Worm (Caenorhabditis elegans) whole organism, mixed stage, embryonic: Measurements from ENCODE around the gene F36F12.7.

ENCODE experiments used
- M03D4.4 ChIP-seq: sonication (generic microtip); optimal IDR thresholded peaks from 2 replicates; lab custom pipeline; 2017; ENCODE audit warnings: mild to moderate bottlenecking, missing genetic modification characterization, missing compliant biosample characterization
- bed-3 ChIP-seq: fragments of 200-800 bp; sonication (Bioruptor generic); optimal IDR thresholded peaks from 3 replicates; lab custom pipeline; 2018; ENCODE audit warnings: mild to moderate bottlenecking, missing genetic modification characterization, moderate library complexity, missing compliant biosample characterization
- ceh-39 ChIP-seq: fragments of 150-350 bp; optimal IDR thresholded peaks from 2 replicates; lab custom pipeline; 2014; ENCODE audit warnings: missing biosample characterization, missing genetic modification characterization
- ceh-43 ChIP-seq: fragments of 200-800 bp; sonication (Bioruptor generic); optimal IDR thresholded peaks from 2 replicates; lab custom pipeline; 2018; ENCODE audit warnings: mild to moderate bottlenecking, missing genetic modification characterization, moderate library complexity, missing compliant biosample characterization
- ceh-83 ChIP-seq: fragments of 200-800 bp; sonication (Bioruptor generic); optimal IDR thresholded peaks from 2 replicates; lab custom pipeline; 2018; ENCODE audit warnings: mild to moderate bottlenecking, missing genetic modification characterization, missing compliant biosample characterization
- ces-1 ChIP-seq: fragments of 150-350 bp; optimal IDR thresholded peaks from 2 replicates; lab custom pipeline; 2014; ENCODE audit warnings: missing biosample characterization, missing genetic modification reagents, missing genetic modification characterization
- drap-1 ChIP-seq: fragments of 200-800 bp; sonication (Bioruptor generic); optimal IDR thresholded peaks from 3 replicates; lab custom pipeline; 2018; ENCODE audit warnings: mild to moderate bottlenecking, missing genetic modification characterization, missing compliant biosample characterization
- elt-1 ChIP-seq: sonication (generic microtip); optimal IDR thresholded peaks from 2 replicates; lab custom pipeline; 2017; ENCODE audit warnings: missing genetic modification characterization, mild to moderate bottlenecking, missing compliant biosample characterization, antibody characterized with exemption, moderate library complexity, borderline replicate concordance; ENCODE audit not compliant: insufficient read depth
- elt-3 ChIP-seq: fragments of 150-350 bp; optimal IDR thresholded peaks from 2 replicates; lab custom pipeline; 2014; ENCODE audit warnings: missing biosample characterization, missing genetic modification characterization
- flh-1 ChIP-seq: fragments of 200-800 bp; sonication (Bioruptor generic); optimal IDR thresholded peaks from 2 replicates; lab custom pipeline; 2018; ENCODE audit warnings: mild to moderate bottlenecking, missing genetic modification characterization, moderate library complexity, missing compliant biosample characterization
- ham-2 ChIP-seq: fragments of 200-800 bp; sonication (Bioruptor generic); optimal IDR thresholded peaks from 2 replicates; lab custom pipeline; 2018; ENCODE audit warnings: mild to moderate bottlenecking, missing genetic modification characterization, missing compliant biosample characterization
- lin-13 ChIP-seq: fragments of 150-350 bp; optimal IDR thresholded peaks from 2 replicates; lab custom pipeline; 2014; ENCODE audit warnings: missing biosample characterization, missing genetic modification characterization
- lin-32 ChIP-seq: fragments of 200-800 bp; sonication (Bioruptor generic); optimal IDR thresholded peaks from 2 replicates; lab custom pipeline; 2018; ENCODE audit warnings: mild to moderate bottlenecking, missing genetic modification characterization, missing compliant biosample characterization
- lsy-2 ChIP-seq: fragments of 150-350 bp; optimal IDR thresholded peaks from 2 replicates; lab custom pipeline; 2014; ENCODE audit warnings: missing biosample characterization, missing genetic modification characterization
- mab-5 ChIP-seq: fragments of 150-350 bp; optimal IDR thresholded peaks from 2 replicates; lab custom pipeline; 2014; ENCODE audit warnings: missing biosample characterization, missing genetic modification characterization
- mep-1 ChIP-seq: fragments of 150-350 bp; optimal IDR thresholded peaks from 2 replicates; lab custom pipeline; 2017; ENCODE audit warnings: missing biosample characterization, missing genetic modification reagents, missing genetic modification characterization, inconsistent platforms
- mls-2 ChIP-seq: sonication (generic microtip); optimal IDR thresholded peaks from 2 replicates; lab custom pipeline; 2016; ENCODE audit warnings: mild to moderate bottlenecking, missing genetic modification characterization, moderate library complexity, missing compliant biosample characterization
- nhr-2 ChIP-seq: fragments of 150-350 bp; optimal IDR thresholded peaks from 2 replicates; lab custom pipeline; 2014; ENCODE audit warnings: missing biosample characterization, missing genetic modification characterization
- nhr-237 ChIP-seq: fragments of 150-350 bp; optimal IDR thresholded peaks from 2 replicates; lab custom pipeline; 2014; ENCODE audit warnings: missing biosample characterization, missing genetic modification characterization
- nhr-28 ChIP-seq: fragments of 150-350 bp; optimal IDR thresholded peaks from 2 replicates; lab custom pipeline; 2014; ENCODE audit warnings: missing biosample characterization, missing genetic modification characterization
- nhr-76 ChIP-seq: sonication (generic microtip); optimal IDR thresholded peaks from 2 replicates; lab custom pipeline; 2017; ENCODE audit warnings: missing biosample characterization, missing genetic modification characterization
- pha-4 ChIP-seq: fragments of 150-350 bp; optimal IDR thresholded peaks from 2 replicates; lab custom pipeline; 2018; ENCODE audit warnings: missing biosample characterization, missing genetic modification reagents, missing genetic modification characterization
- snpc-4 ChIP-seq: fragments of 150-350 bp; optimal IDR thresholded peaks from 2 replicates; lab custom pipeline; 2014; ENCODE audit warnings: missing biosample characterization, missing genetic modification characterization
- sptf-1 ChIP-seq: sonication (generic microtip); optimal IDR thresholded peaks from 2 replicates; lab custom pipeline; 2017; ENCODE audit warnings: mild to moderate bottlenecking, missing genetic modification characterization, moderate library complexity, missing compliant biosample characterization
- tbx-8 ChIP-seq: fragments of 200-800 bp; sonication (Bioruptor generic); optimal IDR thresholded peaks from 2 replicates; lab custom pipeline; 2018; ENCODE audit warnings: mild to moderate bottlenecking, missing genetic modification characterization, moderate library complexity, missing compliant biosample characterization
- unc-120 ChIP-seq: sonication (generic microtip); optimal IDR thresholded peaks from 2 replicates; lab custom pipeline; 2017; ENCODE audit warnings: missing genetic modification characterization, missing compliant biosample characterization; ENCODE audit not compliant: poor library complexity, severe bottlenecking
- unc-39 ChIP-seq: fragments of 150-350 bp; optimal IDR thresholded peaks from 2 replicates; lab custom pipeline; 2014; ENCODE audit warnings: missing biosample characterization, missing genetic modification characterization
- unc-62 ChIP-seq: fragments of 150-350 bp; optimal IDR thresholded peaks from 2 replicates; lab custom pipeline; 2014; ENCODE audit warnings: missing biosample characterization, missing genetic modification reagents, missing genetic modification characterization
- zip-8 ChIP-seq: fragments of 150-350 bp; optimal IDR thresholded peaks from 2 replicates; lab custom pipeline; 2014; ENCODE audit warnings: missing biosample characterization, missing genetic modification characterization
- ztf-11 ChIP-seq: fragments of 150-350 bp; optimal IDR thresholded peaks from 2 replicates; lab custom pipeline; 2014; ENCODE audit warnings: missing biosample characterization, missing genetic modification characterization

Gene F36F12.7

DNA sequence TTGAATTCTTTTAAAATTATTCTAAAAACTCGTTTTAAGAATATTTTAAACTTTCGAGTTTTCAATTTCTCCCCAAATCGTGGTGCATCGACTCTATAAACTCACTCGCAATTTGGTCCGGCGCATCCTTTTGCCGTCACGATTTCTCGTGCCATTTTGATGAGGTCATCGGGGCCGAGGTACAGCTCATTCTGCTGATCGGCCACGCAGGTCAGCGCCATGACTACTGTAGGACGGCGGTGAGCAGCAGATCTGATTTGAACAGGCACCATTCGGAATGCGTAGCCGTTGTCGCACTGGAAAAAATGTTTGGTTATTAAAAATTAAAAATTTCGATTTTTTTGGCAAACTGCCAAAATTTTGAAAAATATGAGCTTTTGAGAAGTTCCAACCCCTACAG is 33.5 kb downstream of the F36F12.7 start:
- TF ChIP-seq snpc-4 (tag; lab: Kevin White, UChicago) (no peak), flh-1 (GFP tag; lab: Kevin White, UChicago) (no peak)

DNA sequence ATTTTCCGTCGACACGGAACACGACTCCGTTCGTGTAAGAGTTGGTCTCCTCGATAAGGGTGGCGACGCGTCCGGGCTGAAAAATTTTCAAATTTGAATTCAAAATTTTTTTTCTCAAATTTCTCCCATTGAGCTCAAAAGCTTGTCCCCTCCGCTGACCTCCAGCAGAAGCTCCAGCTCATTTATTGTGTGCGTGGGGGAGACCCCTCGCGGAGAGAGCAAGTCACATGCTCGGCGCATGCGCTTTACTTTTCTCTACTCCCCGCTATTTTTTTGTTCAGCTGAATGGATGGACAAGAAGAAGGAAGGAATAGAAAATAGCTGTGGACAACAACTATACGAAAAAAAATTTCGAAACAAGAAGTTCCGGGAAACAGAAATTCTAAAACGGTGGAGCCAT is 34.4 kb downstream of the F36F12.7 start:
- TF ChIP-seq flh-1 (GFP tag; lab: Kevin White, UChicago) = no peak
- no peak for TF ChIP-seq lin-32 (GFP tag; lab: Kevin White, UChicago)
- TF ChIP-seq ceh-43 (GFP tag; lab: Kevin White, UChicago) = no peak
- no peak for TF ChIP-seq unc-120 (tag; lab: Kevin White, UChicago)
- peak; percentile 20 for TF ChIP-seq nhr-237 (tag; lab: Kevin White, UChicago)
- no peak for TF ChIP-seq ztf-11 (tag; lab: Kevin White, UChicago)
- TF ChIP-seq mls-2 (tag; lab: Kevin White, UChicago) = no peak
- TF ChIP-seq mep-1 = peak; percentile 4
- no peak for TF ChIP-seq ceh-39
- peak; percentile 4 for TF ChIP-seq ces-1 (GFP tag; lab: Kevin White, UChicago)
- TF ChIP-seq nhr-76 (tag; lab: Kevin White, UChicago) = no peak
- TF ChIP-seq unc-39 = no peak
- TF ChIP-seq zip-8 = no peak

DNA sequence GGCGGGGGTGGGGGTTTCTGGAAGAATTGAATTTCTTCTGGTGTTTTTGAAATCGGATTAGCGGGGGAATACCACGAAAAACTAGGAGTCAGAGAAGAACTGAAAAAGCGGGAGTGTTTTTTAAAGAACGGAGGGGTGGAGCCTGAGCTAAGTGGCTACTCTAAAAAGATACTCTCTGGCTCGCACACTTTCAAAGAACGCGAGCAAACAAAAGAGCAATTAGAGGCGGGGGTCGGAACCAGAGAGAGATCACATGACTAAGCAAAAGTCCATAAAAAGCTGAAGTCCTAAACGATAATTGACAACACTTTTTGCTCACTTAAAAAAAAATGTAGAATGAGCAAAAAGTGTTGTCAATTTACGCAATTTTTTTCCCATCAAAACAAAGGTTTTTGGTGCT is 35.2 kb downstream of the F36F12.7 start:
- TF ChIP-seq ham-2 (no peak), lsy-2 (tag; lab: Kevin White, UChicago) (no peak), sptf-1 (tag; lab: Kevin White, UChicago) (no peak), mls-2 (tag; lab: Kevin White, UChicago) (no peak), nhr-2 (tag; lab: Kevin White, UChicago) (no peak), elt-1 (tag; lab: Kevin White, UChicago) (no peak), ceh-43 (GFP tag; lab: Kevin White, UChicago) (no peak), lin-13 (tag; lab: Kevin White, UChicago) (no peak), nhr-28 (tag; lab: Kevin White, UChicago) (no peak), flh-1 (GFP tag; lab: Kevin White, UChicago) (no peak), drap-1 (GFP tag; lab: Kevin White, UChicago) (no peak), pha-4 (no peak), nhr-76 (tag; lab: Kevin White, UChicago) (no peak), ceh-83 (GFP tag; lab: Kevin White, UChicago) (no peak), M03D4.4 (tag; lab: Kevin White, UChicago) (no peak)

DNA sequence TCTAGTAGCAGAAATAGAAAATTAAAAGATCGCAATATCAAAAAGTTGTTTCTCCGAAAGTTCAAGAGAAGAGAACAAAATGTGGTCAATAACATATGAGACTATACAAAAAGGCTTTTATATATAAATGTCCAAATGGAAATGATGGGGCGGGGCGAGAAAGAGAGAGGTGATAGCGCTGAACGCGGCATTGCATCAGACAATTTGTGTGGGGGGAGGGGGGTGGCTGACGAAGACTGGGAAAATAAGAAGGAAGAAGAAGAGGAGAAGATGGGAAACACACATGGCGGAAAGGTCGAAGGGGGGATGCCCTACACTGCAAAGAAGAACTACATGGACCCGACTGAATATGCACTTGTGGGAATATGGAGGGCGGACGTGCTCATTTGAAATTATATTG is 36.2 kb downstream of the F36F12.7 start:
- TF ChIP-seq unc-62 (GFP tag; lab: Kevin White, UChicago) (no peak), unc-120 (tag; lab: Kevin White, UChicago) (peak; percentile 34), sptf-1 (tag; lab: Kevin White, UChicago) (peak; percentile 8)

DNA sequence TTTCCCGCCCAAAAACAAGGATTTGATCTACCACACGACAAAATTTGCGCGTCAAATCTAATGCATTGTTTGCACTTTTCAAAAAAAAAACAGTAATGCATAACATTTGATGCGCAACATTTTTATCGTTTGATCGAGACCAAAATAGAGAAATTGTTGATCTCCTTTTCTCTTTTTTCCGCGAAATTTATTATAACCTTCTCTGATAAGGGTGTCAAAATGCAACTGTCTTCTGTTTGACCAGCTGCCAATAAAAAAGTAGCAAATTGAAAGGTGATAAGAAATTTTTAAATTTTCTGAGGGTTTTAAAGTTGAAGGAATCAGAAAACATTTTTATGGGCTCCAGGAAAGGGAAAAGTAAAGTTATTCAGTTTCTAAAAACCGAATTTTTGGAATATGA is 37.9 kb downstream of the F36F12.7 start:
- TF ChIP-seq nhr-76 (tag; lab: Kevin White, UChicago) (no peak), elt-1 (tag; lab: Kevin White, UChicago) (no peak), snpc-4 (tag; lab: Kevin White, UChicago) (no peak), tbx-8 (no peak), lin-13 (tag; lab: Kevin White, UChicago) (no peak), ceh-39 (no peak), zip-8 (no peak), lsy-2 (tag; lab: Kevin White, UChicago) (no peak), ceh-43 (GFP tag; lab: Kevin White, UChicago) (no peak), ces-1 (GFP tag; lab: Kevin White, UChicago) (no peak), mep-1 (no peak), elt-3 (tag; lab: Kevin White, UChicago) (no peak), unc-120 (tag; lab: Kevin White, UChicago) (no peak), pha-4 (no peak), nhr-28 (tag; lab: Kevin White, UChicago) (no peak), mab-5 (tag; lab: Kevin White, UChicago) (no peak), nhr-237 (tag; lab: Kevin White, UChicago) (no peak), bed-3 (no peak)
